Worm (Caenorhabditis elegans): ENCODE measurements around the gene grl-8.

grl-8 gene

ce11 chrV:6718232-6718631 is 14.7 kb downstream of the grl-8 start, which contains the start of gene srg-30:
TSS of gene srg-30 (minus strand) at chrV:6718332.
- TF ChIP-seq B0336.3 (GFP tag; IDR thresholded peaks at IDR 0.05): no peak
- TF ChIP-seq ZK185.1 (tag; optimal IDR thresholded peaks at IDR 0.05; ENCODE audit: poor library complexity, severe bottlenecking): no peak
- no peak for TF ChIP-seq hmg-20 (GFP tag; IDR thresholded peaks at IDR 0.05)
- TF ChIP-seq nhr-179 (tag; optimal IDR thresholded peaks at IDR 0.05): no peak
- TF ChIP-seq hsf-1 (GFP tag; IDR thresholded peaks at IDR 0.05): no peak
- no peak for TF ChIP-seq cebp-2 (GFP tag; IDR thresholded peaks at IDR 0.05)
- no peak for TF ChIP-seq snpc-3.4 (tag; optimal IDR thresholded peaks at IDR 0.05)
- TF ChIP-seq hlh-12 (tag; optimal IDR thresholded peaks at IDR 0.05): no peak
- TF ChIP-seq Y53F4B.3 (GFP tag; IDR thresholded peaks at IDR 0.05): no peak
- no peak for TF ChIP-seq C17E4.6 (GFP tag; IDR thresholded peaks at IDR 0.05)
- no peak for TF ChIP-seq lin-40 (tag; optimal IDR thresholded peaks at IDR 0.05)
- no peak for TF ChIP-seq snpc-4 (GFP tag; optimal IDR thresholded peaks at IDR 0.05)
- TF ChIP-seq snpc-4 (tag; optimal IDR thresholded peaks at IDR 0.05): no peak
- no peak for TF ChIP-seq lin-26 (GFP tag; IDR thresholded peaks at IDR 0.05)
- no peak for TF ChIP-seq tbp1 (GFP tag; optimal IDR thresholded peaks at IDR 0.05)
- no peak for TF ChIP-seq K11D2.4 (GFP tag; IDR thresholded peaks at IDR 0.05)
- no peak for TF ChIP-seq rpc-1 (optimal IDR thresholded peaks at IDR 0.05)
- TF ChIP-seq rpc-1 (tag; optimal IDR thresholded peaks at IDR 0.05): no peak
- no peak for TF ChIP-seq atf-7 (tag; optimal IDR thresholded peaks at IDR 0.05)
- no peak for TF ChIP-seq rec-8 (tag; optimal IDR thresholded peaks at IDR 0.05)
- TF ChIP-seq somi-1 (GFP tag; optimal IDR thresholded peaks at IDR 0.05): no peak

DNA sequence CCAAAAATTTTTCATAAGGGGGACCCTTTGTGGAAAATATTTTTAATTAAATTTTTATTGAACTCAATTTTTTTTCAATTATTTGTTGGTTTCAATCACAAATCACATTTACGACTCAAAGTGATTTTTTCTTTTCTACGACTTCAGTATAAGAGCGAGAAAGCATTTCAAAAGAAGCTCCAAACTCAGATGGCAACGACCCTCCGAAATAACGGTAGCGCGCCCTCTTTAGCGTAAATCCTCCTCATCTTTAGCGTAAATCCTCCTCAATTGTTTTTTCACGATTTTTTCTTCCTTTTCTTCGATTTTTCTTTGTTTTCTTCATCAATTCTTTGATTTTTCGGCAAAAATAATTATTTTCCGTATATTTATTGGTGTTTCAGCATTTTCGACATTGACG is 18.0 kb downstream of the grl-8 start:
- peak; percentile 88 for TF ChIP-seq attf-3 (GFP tag; conservative IDR thresholded peaks at IDR 0.05)

DNA sequence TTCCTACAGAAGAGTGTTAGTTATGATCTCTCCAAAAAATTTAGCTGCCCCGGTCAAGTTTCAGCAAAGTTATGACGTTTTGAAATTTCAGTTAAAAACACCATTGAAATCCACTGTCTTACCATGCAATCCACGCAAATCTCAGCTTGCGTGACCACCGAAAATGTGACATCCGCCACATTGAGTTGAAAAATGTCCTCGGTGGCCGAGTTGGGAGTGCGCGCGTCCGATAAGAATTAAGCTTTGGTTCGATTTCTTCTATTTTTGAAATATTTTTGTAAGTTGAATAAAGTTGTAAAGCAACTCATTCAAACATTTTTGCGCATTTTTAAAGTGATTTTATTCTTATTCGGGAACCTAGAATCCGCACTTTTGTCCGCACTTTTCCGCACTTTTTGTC is 21.8 kb downstream of the grl-8 start:
- 0 out of 2 replicates have a peak, but pooled peaks have one; percentile 39 for TF ChIP-seq D2030.7 (GFP tag; IDR thresholded peaks at IDR 0.05)
- TF ChIP-seq hmg-1.2 (GFP tag; IDR thresholded peaks at IDR 0.05): peak; percentile 56; the same call in 1 of the 2 replicates
- peak; percentile 63; the same call in 1 of the 2 replicates for TF ChIP-seq madf-6 (GFP tag; IDR thresholded peaks at IDR 0.05)
- TF ChIP-seq tbp1 (GFP tag; optimal IDR thresholded peaks at IDR 0.05): peak; percentile 83
- peak; percentile 50; the same call in 1 of the 2 replicates for TF ChIP-seq attf-3 (GFP tag; conservative IDR thresholded peaks at IDR 0.05)
- TF ChIP-seq B0261.1 (tag; optimal IDR thresholded peaks at IDR 0.05): peak; percentile 60
- TF ChIP-seq rpc-1 (optimal IDR thresholded peaks at IDR 0.05): peak; percentile 23
- peak; percentile 60 for TF ChIP-seq rpc-1 (tag; optimal IDR thresholded peaks at IDR 0.05)
- TF ChIP-seq madf-8 (GFP tag; conservative IDR thresholded peaks at IDR 0.05): peak; percentile 30; the same call in 1 of the 2 replicates

ce11 chrV:6710462-6710861 is 22.4 kb downstream of the grl-8 start, which contains the start of gene sna-1:
TSS of gene sna-1 (minus strand) at chrV:6710679.
- TF ChIP-seq lsl-1 (GFP tag; optimal IDR thresholded peaks at IDR 0.05) (peak; percentile 47), madf-8 (GFP tag; conservative IDR thresholded peaks at IDR 0.05) (peak; percentile 59; the same call in 1 of the 2 replicates), sptf-2 (GFP tag; optimal IDR thresholded peaks at IDR 0.05) (no peak), efl-1 (GFP tag; optimal IDR thresholded peaks at IDR 0.05) (peak; percentile 26), ztf-18 (tag; optimal IDR thresholded peaks at IDR 0.05) (no peak), attf-3 (GFP tag; conservative IDR thresholded peaks at IDR 0.05) (peak; percentile 90), K12H6.12 (tag; optimal IDR thresholded peaks at IDR 0.05) (no peak), tbx-9 (tag; optimal IDR thresholded peaks at IDR 0.05; ENCODE audit: borderline replicate concordance) (no peak), madf-6 (GFP tag; IDR thresholded peaks at IDR 0.05) (peak; percentile 75), nhr-80 (tag; optimal IDR thresholded peaks at IDR 0.05) (no peak), mxl-1 (tag; optimal IDR thresholded peaks at IDR 0.05) (no peak)

All from whole organism, young adult.